Worm (Caenorhabditis elegans): ENCODE measurements around the gene apa-2.

DNA sequence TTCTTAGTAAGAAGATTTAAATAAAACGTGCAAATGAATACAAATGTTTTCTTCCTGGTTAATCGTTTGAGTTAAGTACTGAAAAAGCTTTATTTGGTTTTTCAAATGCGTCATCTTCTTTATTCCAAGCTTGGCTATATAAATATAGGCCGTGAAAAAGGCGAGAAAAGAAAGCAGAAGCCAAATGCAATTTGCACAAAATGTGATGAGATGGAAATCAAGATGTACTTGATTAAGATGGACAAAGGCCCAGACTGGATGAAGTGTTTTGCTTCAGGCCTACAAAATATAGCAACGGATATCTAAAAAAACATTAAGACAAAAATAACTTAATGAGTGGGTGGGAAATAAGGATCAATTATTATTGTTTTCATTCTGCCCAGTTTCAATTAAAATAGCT lies 33.7 kb downstream of the apa-2 start:
- TF ChIP-seq unc-55 (GFP tag; optimal IDR thresholded peaks at IDR 0.05) (no peak), ceh-82 (tag; optimal IDR thresholded peaks at IDR 0.05) (no peak), mab-5 (tag; optimal IDR thresholded peaks at IDR 0.05) (no peak), lsy-2 (tag; optimal IDR thresholded peaks at IDR 0.05) (no peak), skn-1 (tag; optimal IDR thresholded peaks at IDR 0.05) (no peak), nhr-237 (tag; optimal IDR thresholded peaks at IDR 0.05) (no peak), Y55F3AM.14 (GFP tag; optimal IDR thresholded peaks at IDR 0.05) (no peak), R02D3.7 (tag; optimal IDR thresholded peaks at IDR 0.05) (no peak), lin-11 (tag; optimal IDR thresholded peaks at IDR 0.05) (no peak), elt-3 (tag; optimal IDR thresholded peaks at IDR 0.05) (no peak), lin-39 (tag; optimal IDR thresholded peaks at IDR 0.05) (no peak), ama-1 (optimal IDR thresholded peaks at IDR 0.05) (no peak), zag-1 (tag; optimal IDR thresholded peaks at IDR 0.05) (no peak)
